Fruit fly (Drosophila melanogaster) whole organism, embryonic: Measurements from ENCODE around the gene Cul6.

Experiments used
- ATbp ChIP-seq: fragments of 200-800 bp; sonication (Bioruptor generic); optimal IDR thresholded peaks from 2 replicates; lab custom pipeline; 2017; ENCODE audit warnings: missing biosample characterization, mild to moderate bottlenecking, missing genetic modification characterization, missing genetic modification reagents
- Awh ChIP-seq: fragments of 200-800 bp; sonication (Bioruptor generic); IDR thresholded peaks from 2 replicates; pipeline ENCODE4, ENCODE4 v1.3.6; 2022; ENCODE audit warnings: missing biosample characterization, missing genetic modification characterization
- BtbVII ChIP-seq: fragments of 200-800 bp; sonication (Bioruptor generic); optimal IDR thresholded peaks from 3 replicates; lab custom pipeline; 2017; ENCODE audit warnings: missing biosample characterization, mild to moderate bottlenecking, missing genetic modification characterization
- CG10431 ChIP-seq: fragments of 200-800 bp; sonication (Bioruptor generic); optimal IDR thresholded peaks from 3 replicates; lab custom pipeline; 2018; ENCODE audit warnings: missing biosample characterization, mild to moderate bottlenecking, missing genetic modification characterization
- CG1233 ChIP-seq: fragments of 200-800 bp; sonication (Bioruptor generic); optimal IDR thresholded peaks from 4 replicates; lab custom pipeline; 2018; ENCODE audit warnings: missing biosample characterization, mild to moderate bottlenecking, missing genetic modification characterization
- CG12744 ChIP-seq: fragments of 200-800 bp; sonication (Bioruptor generic); optimal IDR thresholded peaks from 2 replicates; lab custom pipeline; 2016; ENCODE audit warnings: missing biosample characterization, missing genetic modification characterization
- CG13424 ChIP-seq: fragments of 200-800 bp; sonication (Bioruptor generic); optimal IDR thresholded peaks from 2 replicates; lab custom pipeline; 2019; ENCODE audit warnings: missing biosample characterization, mild to moderate bottlenecking, missing genetic modification characterization, moderate library complexity
- CG14965 ChIP-seq: fragments of 200-800 bp; sonication (Bioruptor generic); optimal IDR thresholded peaks from 2 replicates; lab custom pipeline; 2016; ENCODE audit warnings: missing biosample characterization, missing genetic modification characterization, borderline replicate concordance
- CG15514 ChIP-seq: fragments of 200-800 bp; sonication (Bioruptor generic); optimal IDR thresholded peaks from 3 replicates; lab custom pipeline; 2017; ENCODE audit warnings: missing biosample characterization, missing genetic modification characterization, mild to moderate bottlenecking, moderate library complexity, missing genetic modification reagents
- CG15696 ChIP-seq: fragments of 200-800 bp; sonication (Bioruptor generic); optimal IDR thresholded peaks from 2 replicates; lab custom pipeline; 2019; ENCODE audit warnings: missing biosample characterization, mild to moderate bottlenecking, missing genetic modification characterization, moderate library complexity
- CG16815 ChIP-seq: fragments of 200-800 bp; sonication (Bioruptor generic); optimal IDR thresholded peaks from 3 replicates; lab custom pipeline; 2017; ENCODE audit warnings: missing biosample characterization, mild to moderate bottlenecking, missing genetic modification characterization
- CG18619 ChIP-seq: fragments of 200-800 bp; sonication (Bioruptor generic); optimal IDR thresholded peaks from 3 replicates; lab custom pipeline; 2017; ENCODE audit warnings: missing biosample characterization, mild to moderate bottlenecking, missing genetic modification characterization
- CG30020 ChIP-seq: fragments of 200-800 bp; optimal IDR thresholded peaks from 2 replicates; lab custom pipeline; 2019; ENCODE audit warnings: missing biosample characterization, mild to moderate bottlenecking, missing genetic modification characterization, moderate library complexity
- CG31365 ChIP-seq: fragments of 200-800 bp; sonication (Bioruptor generic); optimal IDR thresholded peaks from 2 replicates; lab custom pipeline; 2018; ENCODE audit warnings: missing biosample characterization, mild to moderate bottlenecking, missing genetic modification characterization
- CG31441 ChIP-seq: fragments of 200-800 bp; sonication (Bioruptor generic); IDR thresholded peaks from 2 replicates; pipeline ENCODE4 v1.3.6; 2022; ENCODE audit warnings: missing biosample characterization, missing genetic modification characterization
- CG34422 ChIP-seq: fragments of 200-800 bp; sonication (Bioruptor generic); IDR thresholded peaks from 3 replicates; pipeline ENCODE4 v1.3.6; 2022; ENCODE audit warnings: missing biosample characterization, missing genetic modification characterization
- CG4404 ChIP-seq: fragments of 200-800 bp; sonication (Bioruptor generic); IDR thresholded peaks from 2 replicates; pipeline ENCODE4 v1.3.6; 2022; ENCODE audit warnings: missing biosample characterization, missing genetic modification characterization
- CG4820 ChIP-seq: fragments of 200-800 bp; sonication (Bioruptor generic); optimal IDR thresholded peaks from 3 replicates; lab custom pipeline; 2016; ENCODE audit warnings: missing biosample characterization, missing genetic modification characterization
- CG7963 ChIP-seq: fragments of 200-800 bp; sonication (Bioruptor generic); IDR thresholded peaks from 3 replicates; pipeline ENCODE4 v1.3.6; 2022; ENCODE audit warnings: missing biosample characterization, missing genetic modification characterization; ENCODE audit not compliant: partially characterized antibody
- CG8478 ChIP-seq: fragments of >200 bp; optimal IDR thresholded peaks from 2 replicates; lab custom pipeline; 2018
- CG9609 ChIP-seq: fragments of 200-800 bp; sonication (Bioruptor generic); optimal IDR thresholded peaks from 3 replicates; lab custom pipeline; 2016; ENCODE audit warnings: missing biosample characterization, missing genetic modification characterization
- Dad ChIP-seq: fragments of 200-800 bp; sonication (Bioruptor generic); optimal IDR thresholded peaks from 3 replicates; lab custom pipeline; 2016; ENCODE audit warnings: missing biosample characterization, missing genetic modification characterization
- Dek ChIP-seq: fragments of 200-800 bp; sonication (Bioruptor generic); optimal IDR thresholded peaks from 3 replicates; lab custom pipeline; 2019; ENCODE audit warnings: missing biosample characterization, mild to moderate bottlenecking, missing genetic modification characterization, moderate library complexity
- Ets65A ChIP-seq: fragments of 200-800 bp; sonication (Bioruptor generic); peaks from one replicate; lab custom pipeline; 2016; ENCODE audit warnings: missing biosample characterization, missing genetic modification characterization
- Gug ChIP-seq: fragments of 200-800 bp; sonication (Bioruptor generic); IDR thresholded peaks from 4 replicates; pipeline ENCODE4 v1.3.6; 2022; ENCODE audit warnings: missing biosample characterization, missing genetic modification characterization
- HLH3B ChIP-seq: fragments of 200-800 bp; sonication (Bioruptor generic); IDR thresholded peaks from 2 replicates; pipeline ENCODE4 v1.3.6; 2022; ENCODE audit warnings: missing biosample characterization, missing genetic modification characterization
- Hmx ChIP-seq: fragments of 200-800 bp; sonication (Bioruptor generic); optimal IDR thresholded peaks from 2 replicates; lab custom pipeline; 2016; ENCODE audit warnings: missing biosample characterization, missing genetic modification characterization
- Lim3 ChIP-seq: fragments of 200-800 bp; sonication (Bioruptor generic); IDR thresholded peaks from 2 replicates; pipeline ENCODE4 v1.3.6; 2022; ENCODE audit warnings: missing biosample characterization, missing genetic modification characterization
- Mad ChIP-seq: fragments of 200-800 bp; sonication (Bioruptor generic); optimal IDR thresholded peaks from 2 replicates; lab custom pipeline; 2016; ENCODE audit warnings: missing biosample characterization, missing genetic modification characterization
- Meics ChIP-seq: fragments of 200-800 bp; sonication (Bioruptor generic); optimal IDR thresholded peaks from 2 replicates; lab custom pipeline; 2017; ENCODE audit warnings: missing biosample characterization, mild to moderate bottlenecking, missing genetic modification characterization
- Myb ChIP-seq: fragments of 200-800 bp; sonication (Bioruptor generic); optimal IDR thresholded peaks from 2 replicates; lab custom pipeline; 2016; ENCODE audit warnings: missing biosample characterization, missing genetic modification characterization
- Ravus ChIP-seq: fragments of 200-800 bp; sonication (Bioruptor generic); IDR thresholded peaks from 2 replicates; pipeline ENCODE4 v1.3.6; 2022; ENCODE audit warnings: missing biosample characterization, missing genetic modification characterization
- Usf ChIP-seq: fragments of 200-800 bp; sonication (Bioruptor generic); optimal IDR thresholded peaks from 2 replicates; lab custom pipeline; 2017; ENCODE audit warnings: missing genotype, missing biosample characterization, missing genetic modification characterization
- ab ChIP-seq: fragments of 200-800 bp; sonication (Bioruptor generic); optimal IDR thresholded peaks from 2 replicates; lab custom pipeline; 2016; ENCODE audit warnings: missing biosample characterization, missing genetic modification characterization
- bowl ChIP-seq: fragments of 200-800 bp; sonication (Bioruptor generic); IDR thresholded peaks from 2 replicates; pipeline ENCODE4 v1.3.6; 2022; ENCODE audit warnings: missing biosample characterization, missing genetic modification characterization
- chm ChIP-seq: fragments of 200-800 bp; sonication (Bioruptor generic); IDR thresholded peaks from 2 replicates; pipeline ENCODE4 v1.3.6; 2022; ENCODE audit warnings: missing biosample characterization, missing genetic modification characterization
- dan ChIP-seq: fragments of 200-800 bp; sonication (Bioruptor generic); IDR thresholded peaks from 2 replicates; pipeline ENCODE4 v1.3.6; 2022; ENCODE audit warnings: missing biosample characterization, missing genetic modification characterization
- dati ChIP-seq: fragments of 200-800 bp; sonication (Bioruptor generic); IDR thresholded peaks from 2 replicates; pipeline ENCODE4 v1.3.6; 2022; ENCODE audit warnings: missing biosample characterization, missing genetic modification characterization
- disco-r ChIP-seq: fragments of 200-800 bp; sonication (Bioruptor generic); optimal IDR thresholded peaks from 2 replicates; lab custom pipeline; 2016; ENCODE audit warnings: missing biosample characterization, missing genetic modification characterization
- dmrt99B ChIP-seq: fragments of 200-800 bp; sonication (Bioruptor generic); optimal IDR thresholded peaks from 2 replicates; lab custom pipeline; 2018; ENCODE audit warnings: missing biosample characterization, mild to moderate bottlenecking, missing genetic modification characterization, moderate library complexity
- ftz-f1 ChIP-seq: fragments of 200-800 bp; sonication (Bioruptor generic); optimal IDR thresholded peaks from 2 replicates; lab custom pipeline; 2016; ENCODE audit warnings: missing biosample characterization, missing genetic modification characterization
- gce ChIP-seq: fragments of 200-800 bp; sonication (Bioruptor generic); IDR thresholded peaks from 3 replicates; pipeline ENCODE4 v1.3.6; 2022; ENCODE audit warnings: missing biosample characterization, missing genetic modification characterization
- gem ChIP-seq: fragments of 200-800 bp; sonication (Bioruptor generic); optimal IDR thresholded peaks from 2 replicates; lab custom pipeline; 2019; ENCODE audit warnings: missing biosample characterization, mild to moderate bottlenecking, missing genetic modification characterization, moderate library complexity
- gsb-n ChIP-seq: fragments of 200-800 bp; sonication (Bioruptor generic); optimal IDR thresholded peaks from 3 replicates; lab custom pipeline; 2018; ENCODE audit warnings: missing biosample characterization, mild to moderate bottlenecking, missing genetic modification characterization
- h ChIP-seq: fragments of >200 bp; optimal IDR thresholded peaks from 2 replicates; lab custom pipeline; 2017
- kah ChIP-seq: fragments of 200-800 bp; sonication (Bioruptor generic); optimal IDR thresholded peaks from 2 replicates; lab custom pipeline; 2018; ENCODE audit warnings: missing biosample characterization, mild to moderate bottlenecking, missing genetic modification characterization
- ken ChIP-seq: fragments of 200-800 bp; sonication (Bioruptor generic); IDR thresholded peaks from 3 replicates; pipeline ENCODE4 v1.3.6; 2022; ENCODE audit warnings: missing biosample characterization, missing genetic modification characterization
- lbe ChIP-seq: fragments of 200-800 bp; sonication (Bioruptor generic); optimal IDR thresholded peaks from 2 replicates; lab custom pipeline; 2016; ENCODE audit warnings: missing biosample characterization, mild to moderate bottlenecking, missing genetic modification characterization
- luna ChIP-seq: fragments of 200-800 bp; sonication (Bioruptor generic); optimal IDR thresholded peaks from 2 replicates; lab custom pipeline; 2016; ENCODE audit warnings: missing biosample characterization, missing genetic modification characterization
- p53 ChIP-seq: fragments of 200-800 bp; sonication (Bioruptor generic); optimal IDR thresholded peaks from 2 replicates; lab custom pipeline; 2016; ENCODE audit warnings: missing biosample characterization, missing genetic modification characterization
- sens ChIP-seq: fragments of 200-800 bp; sonication (Bioruptor generic); peaks from one replicate; lab custom pipeline; 2016; ENCODE audit warnings: missing biosample characterization, missing genetic modification characterization
- slbo ChIP-seq: fragments of 200-800 bp; sonication (Bioruptor generic); IDR thresholded peaks from 2 replicates; pipeline ENCODE4 v1.3.6; 2022; ENCODE audit warnings: missing biosample characterization, missing genetic modification characterization
- slp2 ChIP-seq: fragments of 200-800 bp; sonication (Bioruptor generic); optimal IDR thresholded peaks from 2 replicates; lab custom pipeline; 2016; ENCODE audit warnings: missing biosample characterization, missing genetic modification characterization
- tx ChIP-seq: fragments of 200-800 bp; sonication (Bioruptor generic); optimal IDR thresholded peaks from 2 replicates; lab custom pipeline; 2016; ENCODE audit warnings: missing biosample characterization, missing genetic modification characterization

The Cul6 gene

dm6 chr3L:13044335-13044814, 32.9 kb upstream of the Cul6 start, which contains the start of gene Syx13 (continued):
- TF ChIP-seq CG34422 (GFP tag; lab: Robert Waterston, UW): peak; percentile 86
- no peak for TF ChIP-seq gce (GFP tag; lab: Robert Waterston, UW)
- no peak for TF ChIP-seq bowl (GFP tag; lab: Robert Waterston, UW)
- no peak for TF ChIP-seq CG1233 (GFP tag; lab: Kevin White, UChicago)
- TF ChIP-seq slp2 (GFP tag; lab: Kevin White, UChicago): no peak
- TF ChIP-seq disco-r (GFP tag; lab: Kevin White, UChicago): no peak
- TF ChIP-seq CG15514 (GFP tag; lab: Kevin White, UChicago): peak; percentile 68
- TF ChIP-seq Lim3 (GFP tag; lab: Robert Waterston, UW): no peak
- TF ChIP-seq luna (GFP tag; lab: Kevin White, UChicago): no peak
- TF ChIP-seq chm (GFP tag; lab: Robert Waterston, UW): 0 out of 2 replicates have a peak, but pooled peaks have one; percentile 41
- TF ChIP-seq h (lab: Kevin White, UChicago): no peak
- TF ChIP-seq CG16815 (GFP tag; lab: Kevin White, UChicago): no peak
- TF ChIP-seq ATbp (GFP tag; lab: Kevin White, UChicago): no peak
- no peak for TF ChIP-seq Myb (GFP tag; lab: Kevin White, UChicago)
- TF ChIP-seq CG13424: no peak
- no peak for TF ChIP-seq gem (tag; lab: Kevin White, UChicago)
- TF ChIP-seq CG31441 (GFP tag; lab: Robert Waterston, UW): no peak
- TF ChIP-seq Gug (GFP tag; lab: Robert Waterston, UW): no peak
- TF ChIP-seq CG9609 (GFP tag; lab: Kevin White, UChicago): no peak
- no peak for TF ChIP-seq CG31365 (tag; lab: Kevin White, UChicago)
- no peak for TF ChIP-seq dmrt99B (tag; lab: Kevin White, UChicago)
- no peak for TF ChIP-seq CG10431 (GFP tag; lab: Kevin White, UChicago)
- peak; percentile 51; the same call in 1 of the 3 replicates for TF ChIP-seq CG7963
- peak; percentile 19 for TF ChIP-seq ftz-f1 (GFP tag; lab: Kevin White, UChicago)
- TF ChIP-seq CG8478: peak; percentile 86
- no peak for TF ChIP-seq CG4404 (GFP tag; lab: Robert Waterston, UW)
- peak; percentile 25 for TF ChIP-seq sens (GFP tag; lab: Kevin White, UChicago)
- no peak for TF ChIP-seq Awh (GFP tag; lab: Robert Waterston, UW)
- TF ChIP-seq Dek (tag; lab: Kevin White, UChicago): peak; percentile 3
- TF ChIP-seq Meics (GFP tag; lab: Kevin White, UChicago): no peak
- TF ChIP-seq CG14965 (GFP tag; lab: Kevin White, UChicago): no peak
- no peak for TF ChIP-seq Hmx (GFP tag; lab: Kevin White, UChicago)
- TF ChIP-seq CG12744 (GFP tag; lab: Kevin White, UChicago): no peak
- no peak for TF ChIP-seq CG4820 (GFP tag; lab: Kevin White, UChicago)
- no peak for TF ChIP-seq Usf (GFP tag; lab: Kevin White, UChicago)
- no peak for TF ChIP-seq CG15696 (tag; lab: Kevin White, UChicago)
- no peak for TF ChIP-seq dan (GFP tag; lab: Robert Waterston, UW)
- no peak for TF ChIP-seq HLH3B (GFP tag; lab: Robert Waterston, UW)
- TF ChIP-seq ken (GFP tag; lab: Robert Waterston, UW): no peak
- no peak for TF ChIP-seq lbe (GFP tag; lab: Kevin White, UChicago)
- TF ChIP-seq kah (GFP tag; lab: Kevin White, UChicago): no peak
- no peak for TF ChIP-seq ab (GFP tag; lab: Kevin White, UChicago)
- TF ChIP-seq p53 (GFP tag; lab: Kevin White, UChicago): no peak
- no peak for TF ChIP-seq Dad
- TF ChIP-seq Ets65A (GFP tag; lab: Kevin White, UChicago): no peak
- 0 out of 2 replicates have a peak, but pooled peaks have one; percentile 23 for TF ChIP-seq slbo (GFP tag; lab: Robert Waterston, UW)
- peak; percentile 17 for TF ChIP-seq Mad (GFP tag; lab: Kevin White, UChicago)
- no peak for TF ChIP-seq gsb-n (tag; lab: Kevin White, UChicago)
- TF ChIP-seq CG18619: no peak
- no peak for TF ChIP-seq tx (GFP tag; lab: Kevin White, UChicago)
- no peak for TF ChIP-seq dati (GFP tag; lab: Robert Waterston, UW)
- no peak for TF ChIP-seq BtbVII (GFP tag; lab: Kevin White, UChicago)
- peak; percentile 23 for TF ChIP-seq CG30020 (tag; lab: Kevin White, UChicago)
- TF ChIP-seq Ravus (GFP tag; lab: Robert Waterston, UW): no peak
